Worm (Caenorhabditis elegans) whole organism, L3 larva: ENCODE data around the gene D1086.17.

Source experiments
- ama-1 ChIP-seq: fragments of 150-350 bp; optimal IDR thresholded peaks from 2 replicates; lab custom pipeline; 2018
- ceh-16 ChIP-seq: sonication (generic microtip); optimal IDR thresholded peaks from 2 replicates; lab custom pipeline; 2017; ENCODE audit warnings: missing biosample characterization, missing genetic modification characterization
- ceh-82 ChIP-seq: fragments of 150-350 bp; optimal IDR thresholded peaks from 2 replicates; lab custom pipeline; 2014; ENCODE audit warnings: missing biosample characterization, missing genetic modification characterization
- egl-27 ChIP-seq: sonication (generic microtip); optimal IDR thresholded peaks from 4 replicates; lab custom pipeline; 2017; ENCODE audit warnings: missing biosample characterization, missing genetic modification reagents, missing genetic modification characterization
- fos-1 ChIP-seq: fragments of 150-350 bp; optimal IDR thresholded peaks from 2 replicates; lab custom pipeline; 2014; ENCODE audit warnings: missing biosample characterization, missing genetic modification characterization
- lin-15B ChIP-seq: fragments of 150-350 bp; optimal IDR thresholded peaks from 2 replicates; lab custom pipeline; 2014; ENCODE audit warnings: missing biosample characterization, missing genetic modification characterization
- nhr-23 ChIP-seq: fragments of 150-350 bp; optimal IDR thresholded peaks from 2 replicates; lab custom pipeline; 2014; ENCODE audit warnings: missing biosample characterization, missing genetic modification reagents, missing genetic modification characterization
- nhr-76 ChIP-seq: fragments of 150-350 bp; sonication (generic microtip); optimal IDR thresholded peaks from 5 replicates; lab custom pipeline; 2014; ENCODE audit warnings: missing biosample characterization, missing genetic modification characterization
- pha-4 ChIP-seq: fragments of 150-350 bp; optimal IDR thresholded peaks from 2 replicates; lab custom pipeline; 2014; ENCODE audit warnings: missing biosample characterization, missing genetic modification reagents, missing genetic modification characterization
- snpc-4 ChIP-seq: fragments of 150-350 bp; optimal IDR thresholded peaks from 2 replicates; lab custom pipeline; 2014; ENCODE audit warnings: missing biosample characterization, missing genetic modification characterization
- tbx-2 ChIP-seq: sonication (generic microtip); optimal IDR thresholded peaks from 2 replicates; lab custom pipeline; 2016; ENCODE audit warnings: mild to moderate bottlenecking, missing genetic modification characterization, missing compliant biosample characterization
- ztf-11 ChIP-seq: fragments of 150-350 bp; optimal IDR thresholded peaks from 2 replicates; lab custom pipeline; 2014; ENCODE audit warnings: missing biosample characterization, missing genetic modification characterization

DNA sequence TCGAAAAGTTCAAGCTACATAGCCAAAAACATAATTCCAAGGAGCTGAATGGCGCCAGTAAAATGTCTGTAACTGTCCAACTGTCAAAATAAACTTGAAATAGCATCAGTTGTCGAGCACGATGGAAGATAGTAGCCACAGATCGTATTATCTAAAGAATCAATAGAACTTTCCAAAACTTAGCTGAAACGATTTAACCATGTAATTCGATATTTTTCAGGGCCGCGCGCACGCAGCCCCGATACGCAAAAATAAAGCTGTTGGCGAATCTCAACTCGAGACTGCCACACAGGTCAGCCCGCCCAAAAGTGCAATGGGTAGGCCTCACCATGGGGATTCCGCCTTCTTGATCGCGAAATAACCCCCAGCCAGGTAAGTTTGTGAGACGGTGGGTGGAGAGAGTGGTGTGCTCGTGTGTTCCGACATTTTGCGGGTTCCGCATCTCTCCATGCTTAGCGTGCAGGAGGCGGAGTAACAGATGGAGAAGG is 39.4 kb upstream of the D1086.17 start:
- TF ChIP-seq ceh-16 (tag; lab: Kevin White, UChicago) (no peak), pha-4 (tag; lab: Kevin White, UChicago) (no peak), tbx-2 (tag; lab: Kevin White, UChicago) (peak; percentile 40), ama-1 (lab: Kevin White, UChicago) (peak; percentile 94), ztf-11 (tag; lab: Kevin White, UChicago) (no peak), nhr-76 (tag; lab: Kevin White, UChicago) (no peak), ceh-82 (no peak), snpc-4 (peak; percentile 94), fos-1 (tag; lab: Kevin White, UChicago) (no peak), nhr-23 (tag; lab: Kevin White, UChicago) (peak; percentile 14), lin-15B (tag; lab: Kevin White, UChicago) (peak; percentile 22), egl-27 (tag; lab: Kevin White, UChicago) (no peak)
